Worm (Caenorhabditis elegans): ENCODE data around the gene klf-2.

- TF ChIP-seq zag-1 (tag; optimal IDR thresholded peaks at IDR 0.05) (no peak), lin-35 (GFP tag; optimal IDR thresholded peaks at IDR 0.05) (no peak), aly-2 (tag; optimal IDR thresholded peaks at IDR 0.05) (no peak), ztf-11 (tag; optimal IDR thresholded peaks at IDR 0.05) (no peak), skn-1 (tag; optimal IDR thresholded peaks at IDR 0.05) (no peak)
These were observed 40.0 kb upstream of the klf-2 start for ce11 chrV:20645479-20645878.
